Worm (Caenorhabditis elegans): Measurements from ENCODE around the gene hcp-2.

DNA sequence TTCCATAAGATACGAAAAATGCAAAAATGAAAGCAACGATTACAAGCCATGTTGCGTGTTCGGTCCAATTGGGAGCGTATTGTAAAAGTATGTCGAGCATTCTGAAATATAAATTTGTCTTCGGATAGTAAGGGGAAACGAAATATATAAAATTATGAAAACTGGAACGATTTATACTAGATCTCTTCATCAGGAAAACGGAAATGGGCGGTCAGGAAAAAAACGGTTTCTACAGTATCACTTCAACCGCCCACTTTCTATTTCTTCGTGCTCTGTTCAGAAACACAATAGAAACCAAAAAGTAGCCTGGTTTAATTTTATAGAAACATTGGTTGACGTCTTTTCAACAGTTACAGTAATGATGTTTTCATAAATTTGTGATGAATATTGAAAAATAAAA, 15.9 kb downstream of the hcp-2 start, which contains the start of gene pitr-4:
- TF ChIP-seq hlh-8 (tag; optimal IDR thresholded peaks at IDR 0.05): no peak
- no peak for TF ChIP-seq nhr-11 (tag; optimal IDR thresholded peaks at IDR 0.05)
- TF ChIP-seq F13H6.1 (tag; optimal IDR thresholded peaks at IDR 0.05): no peak
- no peak for TF ChIP-seq tbx-7 (tag; optimal IDR thresholded peaks at IDR 0.05)
- no peak for TF ChIP-seq ref-2 (tag; optimal IDR thresholded peaks at IDR 0.05)
- TF ChIP-seq rnt-1 (tag; optimal IDR thresholded peaks at IDR 0.05): no peak
- no peak for TF ChIP-seq lim-6 (tag; optimal IDR thresholded peaks at IDR 0.05)
- no peak for TF ChIP-seq C08G9.2 (tag; optimal IDR thresholded peaks at IDR 0.05)
- TF ChIP-seq nfya-1 (tag; optimal IDR thresholded peaks at IDR 0.05): no peak
- no peak for TF ChIP-seq pros-1 (tag; optimal IDR thresholded peaks at IDR 0.05)
- TF ChIP-seq pqm-1 (tag; optimal IDR thresholded peaks at IDR 0.05): no peak
- TF ChIP-seq ceh-34 (tag; optimal IDR thresholded peaks at IDR 0.05): no peak
- no peak for TF ChIP-seq ama-1 (optimal IDR thresholded peaks at IDR 0.05)
- TF ChIP-seq pha-4 (tag; optimal IDR thresholded peaks at IDR 0.05): no peak

All from whole organism, late embryonic.